Fruit fly (Drosophila melanogaster): ENCODE data around the gene CG12728.
"Not testable (repeated sequence)": the region's sequence is repeated elsewhere in the genome, so short reads cannot be mapped to it uniquely, and the experiment has no call there.

Gene CG12728

dm6 chrX:5942306-5942705 lies at the start of gene CG12728:
Gene CG12728, plus strand, starts transcription at chrX:5942606.
- TF ChIP-seq CG17801 (GFP tag; optimal IDR thresholded peaks at IDR 0.05; ENCODE audit: partially characterized antibody), result not testable (repeated sequence)

dm6 chrX:5893165-5893564 lies 49.2 kb upstream of the CG12728 start:
- TF ChIP-seq CG17801 (GFP tag; optimal IDR thresholded peaks at IDR 0.05; ENCODE audit: partially characterized antibody), result no peak

- TF ChIP-seq CG17801 (GFP tag; optimal IDR thresholded peaks at IDR 0.05; ENCODE audit: partially characterized antibody), result peak; percentile 9
Measured at dm6 chrX:5894529-5895487, 47.6 kb upstream of the CG12728 start.

DNA sequence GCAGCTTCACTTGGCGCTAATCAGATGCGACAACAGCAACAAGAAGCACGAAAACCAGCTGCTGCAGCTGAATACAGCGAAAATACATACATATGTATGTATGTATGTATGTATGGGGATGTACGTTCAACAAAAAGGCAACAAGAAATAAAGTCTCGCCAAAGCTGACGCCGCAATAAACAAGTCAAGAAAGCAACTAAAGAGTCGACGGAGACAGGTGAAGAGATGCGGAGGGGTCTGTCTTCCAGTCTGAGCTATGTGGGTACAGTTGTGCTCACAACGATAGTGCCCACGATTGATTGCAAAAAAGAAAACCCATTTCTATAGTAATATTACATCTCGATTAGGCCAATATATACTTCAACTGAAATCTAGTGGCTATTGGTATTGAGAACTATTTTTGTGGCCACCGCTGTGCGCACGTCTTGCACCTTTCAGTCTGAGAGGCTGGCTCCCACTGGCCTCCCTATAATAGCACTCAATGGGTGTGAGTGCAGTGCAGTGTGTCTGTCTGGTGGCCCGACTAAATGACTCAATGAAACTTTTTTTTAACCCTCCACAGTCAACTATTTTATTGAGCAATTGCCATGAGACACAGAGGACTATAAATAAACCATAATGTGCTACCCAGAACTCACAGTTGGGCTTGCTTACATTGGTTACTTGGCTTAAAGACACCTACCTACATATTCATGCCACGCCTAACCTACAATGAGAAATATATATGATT lies 46.4 kb upstream of the CG12728 start:
- peak; percentile 92 for TF ChIP-seq CG17801 (GFP tag; optimal IDR thresholded peaks at IDR 0.05; ENCODE audit: partially characterized antibody)

- TF ChIP-seq CG17801 (GFP tag; optimal IDR thresholded peaks at IDR 0.05; ENCODE audit: partially characterized antibody), result no peak
Measured at dm6 chrX:5896809-5897700, 45.4 kb upstream of the CG12728 start.

- no peak for TF ChIP-seq CG17801 (GFP tag; optimal IDR thresholded peaks at IDR 0.05; ENCODE audit: partially characterized antibody)
Measured at dm6 chrX:5899241-5900145, 42.9 kb upstream of the CG12728 start.

dm6 chrX:5900146-5901093 lies 42.0 kb upstream of the CG12728 start, which contains the start of gene Act5C:
Gene Act5C, plus strand, starts transcription at chrX:5900861.
- peak; percentile 94 for TF ChIP-seq CG17801 (GFP tag; optimal IDR thresholded peaks at IDR 0.05; ENCODE audit: partially characterized antibody)

DNA sequence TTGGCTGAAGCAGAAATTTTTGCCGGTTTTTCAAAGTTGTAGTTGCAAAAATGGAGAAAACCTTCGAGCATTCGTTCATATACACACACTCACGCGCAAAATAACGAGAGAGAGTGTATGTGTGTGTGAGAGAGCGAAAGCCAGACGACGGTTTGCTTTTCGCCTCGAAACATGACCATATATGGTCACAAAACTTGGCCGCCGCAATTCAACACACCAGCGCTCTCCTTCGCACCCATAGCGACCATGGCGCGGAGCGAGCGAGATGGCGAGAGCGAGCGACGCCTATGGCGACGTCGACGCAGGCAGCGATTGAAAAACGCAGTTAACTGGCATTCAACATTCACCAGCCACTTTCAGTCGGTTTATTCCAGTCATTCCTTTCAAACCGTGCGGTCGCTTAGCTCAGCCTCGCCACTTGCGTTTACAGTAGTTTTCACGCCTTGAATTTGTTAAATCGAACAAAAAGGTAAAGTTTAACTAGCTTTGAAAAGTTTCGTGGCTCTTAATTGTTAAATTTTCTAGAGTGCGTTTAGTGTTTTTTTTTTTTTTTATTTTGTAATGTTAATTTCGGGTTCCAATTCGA lies 40.7 kb upstream of the CG12728 start:
- TF ChIP-seq CG17801 (GFP tag; optimal IDR thresholded peaks at IDR 0.05; ENCODE audit: partially characterized antibody), result peak; percentile 59

DNA sequence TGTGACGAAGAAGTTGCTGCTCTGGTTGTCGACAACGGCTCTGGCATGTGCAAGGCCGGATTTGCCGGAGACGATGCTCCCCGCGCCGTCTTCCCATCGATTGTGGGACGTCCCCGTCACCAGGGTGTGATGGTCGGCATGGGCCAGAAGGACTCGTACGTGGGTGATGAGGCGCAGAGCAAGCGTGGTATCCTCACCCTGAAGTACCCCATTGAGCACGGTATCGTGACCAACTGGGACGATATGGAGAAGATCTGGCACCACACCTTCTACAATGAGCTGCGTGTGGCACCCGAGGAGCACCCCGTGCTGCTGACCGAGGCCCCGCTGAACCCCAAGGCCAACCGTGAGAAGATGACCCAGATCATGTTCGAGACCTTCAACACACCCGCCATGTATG lies 39.7 kb upstream of the CG12728 start:
- no peak for TF ChIP-seq CG17801 (GFP tag; optimal IDR thresholded peaks at IDR 0.05; ENCODE audit: partially characterized antibody)

DNA sequence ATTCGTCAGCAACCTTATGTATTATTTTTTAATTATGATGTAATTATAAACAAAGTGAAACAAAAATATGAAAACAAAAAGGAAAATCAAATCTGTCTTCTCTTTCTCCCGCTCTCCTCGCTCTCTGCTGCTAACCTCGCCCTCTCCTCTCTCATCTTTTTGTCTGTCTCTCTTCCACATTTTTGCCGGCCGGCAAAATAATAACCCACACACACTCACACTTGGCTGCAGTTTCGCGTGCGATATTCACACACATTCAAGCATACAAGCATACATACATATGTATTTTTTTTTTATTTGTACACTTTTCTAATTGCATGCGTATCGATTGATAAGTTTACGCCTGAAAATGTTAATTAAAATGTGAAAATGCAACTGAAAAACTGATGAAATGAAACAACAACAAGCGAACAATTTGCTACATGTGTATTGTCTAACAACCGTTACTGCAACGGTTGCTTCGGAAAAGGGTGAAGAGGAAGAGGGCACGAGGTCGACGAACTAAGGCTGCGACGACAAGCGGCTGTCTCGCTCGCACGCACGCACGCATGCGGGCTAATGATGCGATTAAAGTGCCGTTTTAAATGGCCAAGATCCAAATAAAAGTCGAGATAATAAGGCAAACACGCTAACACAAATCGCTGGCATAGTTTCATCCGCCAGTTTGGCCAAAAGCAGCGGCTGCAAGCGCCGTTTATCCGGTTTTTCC lies 37.9 kb upstream of the CG12728 start:
- TF ChIP-seq CG17801 (GFP tag; optimal IDR thresholded peaks at IDR 0.05; ENCODE audit: partially characterized antibody), result no peak

DNA sequence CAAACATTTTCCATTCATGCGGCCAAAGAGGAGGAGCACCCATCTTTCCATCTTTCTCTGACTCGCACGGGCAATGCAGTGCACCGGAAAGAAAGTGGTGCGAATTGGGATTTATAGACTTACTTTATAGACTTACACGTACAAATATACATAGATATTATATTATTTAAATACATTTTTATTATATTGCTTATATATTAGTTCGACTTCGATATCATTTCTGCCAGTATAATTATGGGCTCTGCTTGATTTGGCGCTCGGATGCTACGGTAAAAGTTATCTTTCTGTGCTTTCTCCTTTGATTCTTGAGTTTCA lies 37.4 kb upstream of the CG12728 start:
- no peak for TF ChIP-seq CG17801 (GFP tag; optimal IDR thresholded peaks at IDR 0.05; ENCODE audit: partially characterized antibody)

dm6 chrX:5905446-5905845 lies 37.0 kb upstream of the CG12728 start, which contains the start of gene CG4020:
Gene CG4020, plus strand, starts transcription at chrX:5905746.
- no peak for TF ChIP-seq CG17801 (GFP tag; optimal IDR thresholded peaks at IDR 0.05; ENCODE audit: partially characterized antibody)
